Fruit fly (Drosophila melanogaster) whole organism: Measurements from ENCODE around the gene SecS.

Experiments
- CG8478 ChIP-seq: fragments of >200 bp; optimal IDR thresholded peaks from 2 replicates; lab custom pipeline; 2018; ENCODE audit warnings: inconsistent platforms
- Dll ChIP-seq: fragments of >200 bp; optimal IDR thresholded peaks from 2 replicates; lab custom pipeline; 2017
- pan ChIP-seq: fragments of >200 bp; optimal IDR thresholded peaks from 2 replicates; lab custom pipeline; 2017
- psq ChIP-seq: fragments of >200 bp; optimal IDR thresholded peaks from 2 replicates; lab custom pipeline; 2017

DNA sequence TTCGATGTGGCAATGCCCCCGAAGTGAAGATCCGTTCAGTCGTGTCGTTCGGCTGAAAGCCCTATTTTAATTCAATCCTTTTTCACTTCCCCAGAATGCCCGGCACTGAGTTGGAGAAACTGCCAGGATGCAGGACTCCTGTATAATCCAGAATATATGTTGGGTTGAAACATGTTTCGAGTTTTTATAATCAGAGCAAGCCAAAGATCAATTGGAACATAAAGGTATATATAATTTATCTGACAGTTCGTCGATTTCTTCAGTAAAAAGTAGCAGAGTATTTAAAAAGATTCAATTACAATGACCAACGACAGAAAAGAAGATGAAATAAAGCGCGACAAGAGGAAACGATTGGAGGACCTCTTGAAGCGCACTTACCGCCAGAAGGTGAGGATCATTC, 26.3 kb downstream of the SecS start, which contains the start of gene CG31551:
- TF ChIP-seq CG8478 (lab: Kevin White, UChicago): no peak
- no peak for TF ChIP-seq psq (lab: Kevin White, UChicago)
- TF ChIP-seq pan: no peak
- no peak for TF ChIP-seq Dll (lab: Kevin White, UChicago)
